Fruit fly (Drosophila melanogaster): ENCODE data around the gene CG9855.

- TF ChIP-seq h (GFP tag; optimal IDR thresholded peaks at IDR 0.05): peak; percentile 74
- TF ChIP-seq dsf (GFP tag; optimal IDR thresholded peaks at IDR 0.05; ENCODE audit: borderline replicate concordance): no peak
- TF ChIP-seq Myc (optimal IDR thresholded peaks at IDR 0.05): no peak
- peak; percentile 67 for TF ChIP-seq Hnf4 (GFP tag; optimal IDR thresholded peaks at IDR 0.05)
Measured at dm6 chr3R:4378363-4379354, 19.0 kb downstream of the CG9855 start, which contains the start of gene Sfxn1-3.

Measured in whole organism, wandering third instar larva.